Fruit fly (Drosophila melanogaster) whole organism, embryonic: ENCODE data around the gene mon2.

Experiments
- Asciz ChIP-seq: fragments of 200-800 bp; sonication (Bioruptor generic); optimal IDR thresholded peaks from 2 replicates; lab custom pipeline; 2017; ENCODE audit warnings: missing biosample characterization, mild to moderate bottlenecking, missing genetic modification characterization, missing genetic modification reagents
- Atf3 ChIP-seq: fragments of 200-800 bp; sonication (Bioruptor generic); optimal IDR thresholded peaks from 3 replicates; lab custom pipeline; 2016; ENCODE audit warnings: missing biosample characterization, missing genetic modification characterization
- Bgb ChIP-seq: fragments of 200-800 bp; sonication (Bioruptor generic); IDR thresholded peaks from 2 replicates; pipeline ENCODE4 v1.3.6; 2022; ENCODE audit warnings: missing biosample characterization, missing genetic modification characterization; ENCODE audit not compliant: partially characterized antibody
- CG12155 ChIP-seq: fragments of 200-800 bp; sonication (Bioruptor generic); optimal IDR thresholded peaks from 3 replicates; lab custom pipeline; 2016; ENCODE audit warnings: missing biosample characterization, missing genetic modification characterization
- CG12299 ChIP-seq: fragments of 200-800 bp; sonication (Bioruptor generic); optimal IDR thresholded peaks from 2 replicates; lab custom pipeline; 2018; ENCODE audit warnings: missing biosample characterization, mild to moderate bottlenecking, missing genetic modification characterization
- CG14441 ChIP-seq: fragments of 200-800 bp; sonication (Bioruptor generic); IDR thresholded peaks from 2 replicates; pipeline ENCODE4 v1.3.6; 2022; ENCODE audit warnings: missing biosample characterization, missing genetic modification characterization
- CG14860 ChIP-seq: fragments of 200-800 bp; sonication (Bioruptor generic); IDR thresholded peaks from 3 replicates; pipeline ENCODE4 v1.3.6; 2022; ENCODE audit warnings: missing biosample characterization, missing genetic modification characterization; ENCODE audit not compliant: partially characterized antibody
- CG15269 ChIP-seq: fragments of 200-800 bp; sonication (Bioruptor generic); optimal IDR thresholded peaks from 2 replicates; lab custom pipeline; 2018; ENCODE audit warnings: missing biosample characterization, mild to moderate bottlenecking, missing genetic modification characterization, moderate library complexity
- CG16779 ChIP-seq: fragments of 200-800 bp; sonication (Bioruptor generic); IDR thresholded peaks from 2 replicates; pipeline ENCODE4 v1.3.6; 2022; ENCODE audit warnings: missing biosample characterization, missing genetic modification characterization
- CG16863 ChIP-seq: fragments of 200-800 bp; sonication (Bioruptor generic); optimal IDR thresholded peaks from 3 replicates; lab custom pipeline; 2016; ENCODE audit warnings: missing biosample characterization, missing genetic modification characterization
- CG17568 ChIP-seq: fragments of 200-800 bp; sonication (Bioruptor generic); optimal IDR thresholded peaks from 2 replicates; lab custom pipeline; 2018; ENCODE audit warnings: missing biosample characterization, mild to moderate bottlenecking, missing genetic modification characterization, moderate library complexity
- CG17802 ChIP-seq: fragments of 200-800 bp; sonication (Bioruptor generic); optimal IDR thresholded peaks from 2 replicates; lab custom pipeline; 2018; ENCODE audit warnings: missing biosample characterization, mild to moderate bottlenecking, missing genetic modification characterization, moderate library complexity
- CG18011 ChIP-seq: fragments of 200-800 bp; sonication (Bioruptor generic); optimal IDR thresholded peaks from 2 replicates; lab custom pipeline; 2017; ENCODE audit warnings: missing biosample characterization, missing genetic modification characterization, mild to moderate bottlenecking, moderate library complexity, missing genotype
- CG2889 ChIP-seq: fragments of 200-800 bp; sonication (Bioruptor generic); IDR thresholded peaks from 3 replicates; pipeline ENCODE4 v1.3.6; 2022; ENCODE audit warnings: missing biosample characterization, missing genetic modification characterization
- CG30020 ChIP-seq: fragments of 200-800 bp; optimal IDR thresholded peaks from 2 replicates; lab custom pipeline; 2019; ENCODE audit warnings: missing biosample characterization, mild to moderate bottlenecking, missing genetic modification characterization, moderate library complexity
- CG31365 ChIP-seq: fragments of 200-800 bp; sonication (Bioruptor generic); optimal IDR thresholded peaks from 2 replicates; lab custom pipeline; 2018; ENCODE audit warnings: missing biosample characterization, mild to moderate bottlenecking, missing genetic modification characterization
- CG31388 ChIP-seq: fragments of 200-800 bp; sonication (Bioruptor generic); optimal IDR thresholded peaks from 2 replicates; lab custom pipeline; 2016; ENCODE audit warnings: missing biosample characterization, missing genetic modification characterization
- CG34376 ChIP-seq: fragments of 200-800 bp; sonication (Bioruptor generic); optimal IDR thresholded peaks from 2 replicates; lab custom pipeline; 2018; ENCODE audit warnings: missing biosample characterization, mild to moderate bottlenecking, missing genetic modification characterization
- CG4328 ChIP-seq: fragments of 200-800 bp; sonication (Bioruptor generic); optimal IDR thresholded peaks from 3 replicates; lab custom pipeline; 2017; ENCODE audit warnings: missing biosample characterization, missing genetic modification reagents, missing genetic modification characterization
- CG5180 ChIP-seq: fragments of 200-800 bp; sonication (Bioruptor generic); optimal IDR thresholded peaks from 3 replicates; lab custom pipeline; 2017; ENCODE audit warnings: missing biosample characterization, missing genetic modification characterization, mild to moderate bottlenecking, moderate library complexity, missing genetic modification reagents
- CG6654 ChIP-seq: fragments of 200-800 bp; sonication (Bioruptor generic); optimal IDR thresholded peaks from 2 replicates; lab custom pipeline; 2017; ENCODE audit warnings: missing biosample characterization, mild to moderate bottlenecking, missing genetic modification characterization
- CG7839 ChIP-seq: fragments of 200-800 bp; sonication (Bioruptor generic); optimal IDR thresholded peaks from 3 replicates; lab custom pipeline; 2018; ENCODE audit warnings: missing biosample characterization, mild to moderate bottlenecking, missing genetic modification characterization, moderate library complexity
- CG8765 ChIP-seq: fragments of 200-800 bp; sonication (Bioruptor generic); IDR thresholded peaks from 2 replicates; pipeline ENCODE4 v1.3.6; 2022; ENCODE audit warnings: missing biosample characterization, missing genetic modification characterization
- CG8924 ChIP-seq: fragments of 200-800 bp; optimal IDR thresholded peaks from 3 replicates; lab custom pipeline; 2019; ENCODE audit warnings: missing biosample characterization, mild to moderate bottlenecking, missing genetic modification characterization, moderate library complexity
- CrebB ChIP-seq: fragments of 200-800 bp; sonication (Bioruptor generic); optimal IDR thresholded peaks from 3 replicates; lab custom pipeline; 2018; ENCODE audit warnings: missing biosample characterization, mild to moderate bottlenecking, missing genetic modification characterization
- Ets97D ChIP-seq: fragments of 200-800 bp; sonication (Bioruptor generic); optimal IDR thresholded peaks from 3 replicates; lab custom pipeline; 2016; ENCODE audit warnings: missing biosample characterization, missing genetic modification characterization
- Fer1 ChIP-seq: fragments of 200-800 bp; sonication (Bioruptor generic); optimal IDR thresholded peaks from 2 replicates; lab custom pipeline; 2017; ENCODE audit warnings: missing biosample characterization, mild to moderate bottlenecking, missing genetic modification characterization
- GATAe ChIP-seq: fragments of 200-800 bp; sonication (Bioruptor generic); conservative IDR thresholded peaks from 2 replicates; pipeline ENCODE4 v1.3.6; 2022; ENCODE audit warnings: missing biosample characterization, missing genetic modification characterization
- Hsf ChIP-seq: fragments of 200-800 bp; sonication (Bioruptor generic); optimal IDR thresholded peaks from 3 replicates; lab custom pipeline; 2016; ENCODE audit warnings: missing biosample characterization, missing genetic modification characterization
- NC2β ChIP-seq: fragments of 200-800 bp; sonication (Bioruptor generic); optimal IDR thresholded peaks from 2 replicates; lab custom pipeline; 2016; ENCODE audit warnings: missing biosample characterization, missing genetic modification characterization
- Spps ChIP-seq: fragments of 200-800 bp; sonication (Bioruptor generic); optimal IDR thresholded peaks from 2 replicates; lab custom pipeline; 2018; ENCODE audit warnings: missing biosample characterization, mild to moderate bottlenecking, missing genetic modification characterization
- TFAM ChIP-seq: fragments of 200-800 bp; sonication (Bioruptor generic); optimal IDR thresholded peaks from 2 replicates; lab custom pipeline; 2017; ENCODE audit warnings: missing biosample characterization, missing genetic modification characterization, inconsistent platforms
- Vsx1 ChIP-seq: fragments of 200-800 bp; sonication (Bioruptor generic); optimal IDR thresholded peaks from 2 replicates; lab custom pipeline; 2017; ENCODE audit warnings: missing biosample characterization, mild to moderate bottlenecking, missing genetic modification characterization, missing genetic modification reagents
- ase ChIP-seq: fragments of 200-800 bp; sonication (Bioruptor generic); IDR thresholded peaks from 3 replicates; pipeline ENCODE4 v1.3.6; 2022; ENCODE audit warnings: missing biosample characterization, missing genetic modification characterization
- cas ChIP-seq: fragments of 200-800 bp; sonication (Bioruptor generic); IDR thresholded peaks from 2 replicates; pipeline ENCODE4 v1.3.6; 2022; ENCODE audit warnings: missing biosample characterization, missing genetic modification characterization
- ewg ChIP-seq: fragments of 200-800 bp; sonication (Bioruptor generic); optimal IDR thresholded peaks from 3 replicates; lab custom pipeline; 2017; ENCODE audit warnings: mild to moderate bottlenecking, missing biosample characterization, missing genetic modification reagents, missing genetic modification characterization
- fd64A ChIP-seq: fragments of 200-800 bp; sonication (Bioruptor generic); optimal IDR thresholded peaks from 3 replicates; lab custom pipeline; 2018; ENCODE audit warnings: missing biosample characterization, mild to moderate bottlenecking, missing genetic modification characterization
- gsb ChIP-seq: fragments of 200-800 bp; sonication (Bioruptor generic); IDR thresholded peaks from 2 replicates; pipeline ENCODE4 v1.3.6; 2022; ENCODE audit warnings: missing biosample characterization, missing genetic modification characterization
- gsb-n ChIP-seq: fragments of 200-800 bp; sonication (Bioruptor generic); optimal IDR thresholded peaks from 3 replicates; lab custom pipeline; 2018; ENCODE audit warnings: missing biosample characterization, mild to moderate bottlenecking, missing genetic modification characterization
- h ChIP-seq: fragments of >200 bp; optimal IDR thresholded peaks from 2 replicates; lab custom pipeline; 2017
- ham ChIP-seq: fragments of 200-800 bp; sonication (Bioruptor generic); IDR thresholded peaks from 2 replicates; pipeline ENCODE4 v1.3.6; 2022; ENCODE audit warnings: missing biosample characterization, missing genetic modification characterization
- lab ChIP-seq: fragments of 200-800 bp; sonication (Bioruptor generic); optimal IDR thresholded peaks from 3 replicates; lab custom pipeline; 2017; ENCODE audit warnings: missing biosample characterization, missing genetic modification characterization, mild to moderate bottlenecking, moderate library complexity, missing genetic modification reagents
- mld ChIP-seq: fragments of 200-800 bp; sonication (Bioruptor generic); IDR thresholded peaks from 3 replicates; pipeline ENCODE4 v1.3.6; 2022; ENCODE audit warnings: missing biosample characterization, missing genetic modification characterization; ENCODE audit not compliant: partially characterized antibody
- oc ChIP-seq: fragments of 200-800 bp; sonication (Bioruptor generic); optimal IDR thresholded peaks from 2 replicates; lab custom pipeline; 2018; ENCODE audit warnings: missing biosample characterization, mild to moderate bottlenecking, missing genetic modification characterization, moderate library complexity
- peb ChIP-seq: fragments of 200-800 bp; sonication (Bioruptor generic); IDR thresholded peaks from 2 replicates; pipeline ENCODE4 v1.3.6; 2022; ENCODE audit warnings: missing biosample characterization, missing genetic modification characterization
- run ChIP-seq: fragments of 200-800 bp; sonication (Bioruptor generic); optimal IDR thresholded peaks from 3 replicates; lab custom pipeline; 2018; ENCODE audit warnings: missing biosample characterization, mild to moderate bottlenecking, missing genetic modification characterization
- scrt ChIP-seq: fragments of 200-800 bp; sonication (Bioruptor generic); optimal IDR thresholded peaks from 2 replicates; lab custom pipeline; 2018; ENCODE audit warnings: missing biosample characterization, mild to moderate bottlenecking, missing genetic modification characterization, moderate library complexity
- sd ChIP-seq: fragments of 200-800 bp; sonication (Bioruptor generic); optimal IDR thresholded peaks from 3 replicates; lab custom pipeline; 2018; ENCODE audit warnings: missing biosample characterization, mild to moderate bottlenecking, missing genetic modification characterization, moderate library complexity
- slp2 ChIP-seq: fragments of 200-800 bp; sonication (Bioruptor generic); optimal IDR thresholded peaks from 2 replicates; lab custom pipeline; 2016; ENCODE audit warnings: missing biosample characterization, missing genetic modification characterization
- trh ChIP-seq: fragments of 200-800 bp; sonication (Bioruptor generic); optimal IDR thresholded peaks from 2 replicates; lab custom pipeline; 2016; ENCODE audit warnings: missing biosample characterization, missing genetic modification characterization
- wdn ChIP-seq: fragments of 200-800 bp; sonication (Bioruptor generic); IDR thresholded peaks from 2 replicates; pipeline ENCODE4 v1.3.6; 2022; ENCODE audit warnings: missing biosample characterization, missing genetic modification characterization

Gene mon2

DNA sequence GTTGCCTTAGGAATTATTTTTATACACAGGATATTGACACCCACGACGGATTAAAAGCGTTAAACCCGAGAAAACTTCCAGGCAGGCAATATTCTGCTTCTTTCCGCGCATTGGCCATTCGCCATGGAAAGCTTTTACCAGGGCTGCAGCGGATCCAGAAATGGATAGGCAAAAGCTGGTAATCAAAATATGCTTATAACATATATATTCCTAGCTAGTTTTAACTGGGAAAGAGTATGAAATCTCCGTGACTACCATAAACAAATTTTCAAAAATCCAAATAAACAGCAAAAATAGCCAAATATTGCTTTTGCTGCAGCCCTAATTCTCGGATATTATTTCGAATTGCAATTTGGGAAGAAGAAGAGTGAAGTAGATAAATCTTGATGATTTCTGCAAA lies 35.7 kb upstream of the mon2 start, which contains the start of the genes PAPLA1 and Rbsn-5 (continued):
- TF ChIP-seq wdn (GFP tag; lab: Robert Waterston, UW) (peak; percentile 82), peb (GFP tag; lab: Robert Waterston, UW) (peak; percentile 87), CG7839 (tag; lab: Kevin White, UChicago) (peak; percentile 94), Hsf (GFP tag; lab: Kevin White, UChicago) (peak; percentile 96), CG16863 (GFP tag; lab: Kevin White, UChicago) (peak; percentile 93), trh (GFP tag; lab: Kevin White, UChicago) (peak; percentile 81), ewg (GFP tag; lab: Kevin White, UChicago) (peak; percentile 91), CG6654 (GFP tag; lab: Kevin White, UChicago) (peak; percentile 78), oc (tag; lab: Kevin White, UChicago) (peak; percentile 98), Spps (tag; lab: Kevin White, UChicago) (peak; percentile 83), CG30020 (peak; percentile 72), run (tag; lab: Kevin White, UChicago) (peak; percentile 76), CG14441 (peak; percentile 96), CG15269 (tag; lab: Kevin White, UChicago) (peak; percentile 93), Vsx1 (peak; percentile 81), CG8765 (GFP tag; lab: Robert Waterston, UW) (peak; percentile 76), lab (GFP tag; lab: Kevin White, UChicago) (peak; percentile 95), CG5180 (GFP tag; lab: Kevin White, UChicago) (peak; percentile 55), GATAe (peak; percentile 74), h (no peak), Fer1 (GFP tag; lab: Kevin White, UChicago) (peak; percentile 93), CG8924 (tag; lab: Kevin White, UChicago) (peak; percentile 91), CG17568 (GFP tag; lab: Kevin White, UChicago) (peak; percentile 85), CG31388 (GFP tag; lab: Kevin White, UChicago) (peak; percentile 89), CG17802 (tag; lab: Kevin White, UChicago) (peak; percentile 81), cas (GFP tag; lab: Robert Waterston, UW) (peak; percentile 87), TFAM (peak; percentile 8), NC2β (GFP tag; lab: Kevin White, UChicago) (peak; percentile 94), CG12155 (GFP tag; lab: Kevin White, UChicago) (peak; percentile 92), Bgb (GFP tag; lab: Robert Waterston, UW) (peak; percentile 15; the same call in 1 of the 2 replicates), CG31365 (tag; lab: Kevin White, UChicago) (peak; percentile 75), mld (GFP tag; lab: Robert Waterston, UW) (no peak), Atf3 (GFP tag; lab: Kevin White, UChicago) (peak; percentile 94), CrebB (tag; lab: Kevin White, UChicago) (peak; percentile 88), gsb (peak; percentile 77; the same call in 1 of the 2 replicates), CG14860 (GFP tag; lab: Robert Waterston, UW) (no peak), CG2889 (GFP tag; lab: Robert Waterston, UW) (peak; percentile 93), ase (peak; percentile 82), CG12299 (tag; lab: Kevin White, UChicago) (peak; percentile 83), scrt (GFP tag; lab: Kevin White, UChicago) (peak; percentile 86), gsb-n (tag; lab: Kevin White, UChicago) (peak; percentile 84), Ets97D (GFP tag; lab: Kevin White, UChicago) (peak; percentile 94), CG4328 (GFP tag; lab: Kevin White, UChicago) (peak; percentile 89), CG34376 (GFP tag; lab: Kevin White, UChicago) (peak; percentile 95), CG18011 (GFP tag; lab: Kevin White, UChicago) (peak; percentile 86), Asciz (GFP tag; lab: Kevin White, UChicago) (peak; percentile 75), CG16779 (peak; percentile 83), fd64A (GFP tag; lab: Kevin White, UChicago) (peak; percentile 37), ham (GFP tag; lab: Robert Waterston, UW) (peak; percentile 87), slp2 (GFP tag; lab: Kevin White, UChicago) (peak; percentile 92), sd (peak; percentile 86)
